Fruit fly (Drosophila melanogaster) whole organism, embryonic: ENCODE results near the gene CG12539.

Experiments used
- Atf6 ChIP-seq: fragments of 200-800 bp; sonication (Bioruptor generic); IDR thresholded peaks from 2 replicates; pipeline ENCODE4 v1.3.6; 2022; ENCODE audit warnings: missing biosample characterization, missing genetic modification characterization
- CG10959 ChIP-seq: fragments of 200-800 bp; sonication (Bioruptor generic); IDR thresholded peaks from 2 replicates; pipeline ENCODE4 v1.3.6; 2022; ENCODE audit warnings: missing biosample characterization, missing genetic modification characterization
- CG16779 ChIP-seq: fragments of 200-800 bp; sonication (Bioruptor generic); IDR thresholded peaks from 2 replicates; pipeline ENCODE4 v1.3.6; 2022; ENCODE audit warnings: missing biosample characterization, missing genetic modification characterization
- Dll ChIP-seq: fragments of 200-800 bp; sonication (Bioruptor generic); IDR thresholded peaks from 4 replicates; pipeline ENCODE4 v1.3.6; 2022; ENCODE audit warnings: missing biosample characterization, missing genetic modification characterization; ENCODE audit not compliant: partially characterized antibody
- NK7.1 ChIP-seq: fragments of 200-800 bp; sonication (Bioruptor generic); optimal IDR thresholded peaks from 3 replicates; lab custom pipeline; 2016; ENCODE audit warnings: missing biosample characterization, missing genetic modification characterization
- cwo ChIP-seq: fragments of 200-800 bp; sonication (Bioruptor generic); optimal IDR thresholded peaks from 3 replicates; lab custom pipeline; 2017; ENCODE audit warnings: missing biosample characterization, missing genetic modification characterization, mild to moderate bottlenecking, moderate library complexity, missing genetic modification reagents
- tap ChIP-seq: fragments of 200-800 bp; optimal IDR thresholded peaks from 3 replicates; lab custom pipeline; 2019; ENCODE audit warnings: missing biosample characterization, mild to moderate bottlenecking, missing genetic modification characterization, moderate library complexity

- TF ChIP-seq CG16779 (GFP tag; lab: Robert Waterston, UW) (no peak), Dll (GFP tag; lab: Robert Waterston, UW) (no peak), NK7.1 (GFP tag; lab: Kevin White, UChicago) (no peak), tap (tag; lab: Kevin White, UChicago) (no peak), cwo (GFP tag; lab: Kevin White, UChicago) (no peak), CG10959 (no peak), Atf6 (GFP tag; lab: Robert Waterston, UW) (no peak)
These were observed 49.3 kb upstream of the CG12539 start for dm6 chrX:14893872-14894271.
